Worm (Caenorhabditis elegans) whole organism, early embryonic: ENCODE results near the gene uda-1.

Experiments
- F13C5.2 ChIP-seq: sonication (generic microtip); optimal IDR thresholded peaks from 2 replicates; lab custom pipeline; 2017; ENCODE audit warnings: mild to moderate bottlenecking, missing genetic modification characterization, inconsistent platforms, missing compliant biosample characterization
- ama-1 ChIP-seq: fragments of 150-350 bp; optimal IDR thresholded peaks from 2 replicates; lab custom pipeline; 2014
- ceh-13 ChIP-seq: fragments of 200-800 bp; sonication (Bioruptor generic); optimal IDR thresholded peaks from 2 replicates; lab custom pipeline; 2018; ENCODE audit warnings: mild to moderate bottlenecking, missing genetic modification characterization, missing compliant biosample characterization
- flt-1 ChIP-seq: fragments of 200-800 bp; sonication (Bioruptor generic); IDR thresholded peaks from 2 replicates; pipeline ENCODE4 v1.3.6; 2022; ENCODE audit warnings: missing genetic modification characterization, missing compliant biosample characterization

ce11 chrV:9984821-9985220 lies 19.7 kb upstream of the uda-1 start:
- TF ChIP-seq ama-1 (no peak), flt-1 (GFP tag; lab: Robert Waterston, UW) (no peak), ceh-13 (GFP tag; lab: Kevin White, UChicago) (no peak), F13C5.2 (no peak)
